Fruit fly (Drosophila melanogaster): ENCODE measurements around the gene CG33494.

- TF ChIP-seq ovo (GFP tag; optimal IDR thresholded peaks at IDR 0.05) = no peak
- no peak for TF ChIP-seq CG11617 (GFP tag; optimal IDR thresholded peaks at IDR 0.05)
These were observed 32.2 kb downstream of the CG33494 start for dm6 chr3R:25462642-25463317.

All from whole organism, adult.